Fruit fly (Drosophila melanogaster): ENCODE data around the gene CASK.

DNA sequence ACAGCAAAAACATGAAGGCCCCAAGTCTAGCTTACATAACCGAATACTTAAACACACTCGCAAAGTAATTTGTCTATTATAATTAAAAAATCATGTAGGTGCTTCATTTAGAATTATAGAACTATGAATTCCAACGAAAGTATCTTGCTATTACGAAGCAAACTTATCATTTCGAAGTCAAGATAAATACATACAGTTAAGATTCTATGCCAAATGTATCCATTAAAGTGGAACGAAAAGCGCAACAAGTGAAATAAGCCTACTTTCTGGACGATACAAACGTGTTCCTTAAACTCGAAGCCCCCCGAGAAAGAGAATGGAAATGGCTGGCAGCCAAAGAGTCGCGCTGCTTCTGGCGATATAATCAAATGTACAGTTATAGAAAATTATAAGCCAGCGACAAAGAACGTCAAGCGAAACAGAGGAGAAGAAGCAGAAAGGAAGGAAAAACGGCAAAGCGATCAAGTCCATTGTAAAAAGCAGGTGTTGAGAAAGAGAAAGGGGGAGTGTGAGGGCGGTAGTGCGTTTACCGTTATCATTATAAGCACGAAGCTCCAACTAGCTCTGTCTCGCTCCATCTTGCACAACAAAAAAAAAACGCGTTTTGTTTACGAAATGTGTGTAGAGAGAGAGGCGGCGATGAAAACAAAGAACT is 30.2 kb upstream of the CASK start:
- TF ChIP-seq CG8478 (optimal IDR thresholded peaks at IDR 0.05) (no peak), pan (optimal IDR thresholded peaks at IDR 0.05) (no peak), psq (optimal IDR thresholded peaks at IDR 0.05) (no peak), Dll (optimal IDR thresholded peaks at IDR 0.05) (no peak), EcR (GFP tag; optimal IDR thresholded peaks at IDR 0.05) (no peak)

Data from whole organism.